Worm (Caenorhabditis elegans): Measurements from ENCODE around the gene srz-6.

The srz-6 gene

DNA sequence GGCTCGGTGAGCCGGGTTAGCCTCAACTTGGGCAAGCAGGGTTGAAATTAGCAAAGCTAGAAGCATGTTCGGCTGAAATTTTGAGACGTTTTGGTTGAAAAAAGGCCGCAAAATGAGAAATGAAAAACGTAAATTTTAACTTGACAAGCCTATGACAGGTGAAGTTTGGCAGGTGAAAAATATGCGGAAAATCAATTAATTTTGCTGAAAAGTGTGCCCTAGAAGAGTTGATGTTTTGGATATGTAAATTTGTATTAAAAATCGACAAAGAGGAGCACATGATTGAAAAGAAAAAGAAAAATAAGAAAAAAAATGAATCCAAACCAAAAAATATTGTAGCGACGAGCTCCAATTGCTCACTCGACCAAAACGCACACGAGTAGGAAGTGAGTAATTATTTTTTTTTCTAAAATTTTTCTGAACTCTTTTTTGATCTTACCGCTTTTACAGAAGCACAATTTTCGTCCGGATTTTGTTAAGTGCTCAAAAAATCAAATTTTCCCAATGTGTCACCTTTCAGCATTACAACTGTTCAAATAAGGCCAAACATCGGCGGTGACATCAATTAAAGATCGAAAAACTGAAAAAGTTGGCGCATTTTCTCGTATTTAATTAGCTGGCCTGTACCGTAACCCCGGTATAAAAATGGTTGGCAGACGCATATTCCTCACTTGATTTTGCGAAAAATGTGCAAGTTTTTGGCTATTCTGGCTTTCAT, 20.7 kb upstream of the srz-6 start, which contains the start of the genes F15A4.5 and phat-8:
F15A4.5 (minus strand) TSS at position 101 of the 718 bp plus-strand sequence.
phat-8 (plus strand) TSS at position 668 of the 718 bp plus-strand sequence.
- TF ChIP-seq lin-39 (tag; optimal IDR thresholded peaks at IDR 0.05) (no peak), ceh-16 (tag; optimal IDR thresholded peaks at IDR 0.05) (no peak), hmg-11 (tag; optimal IDR thresholded peaks at IDR 0.05) (no peak), nhr-25 (tag; optimal IDR thresholded peaks at IDR 0.05) (no peak), nhr-28 (tag; optimal IDR thresholded peaks at IDR 0.05) (no peak), fos-1 (tag; optimal IDR thresholded peaks at IDR 0.05) (no peak)

ce11 chrII:12473406-12473805, 18.6 kb upstream of the srz-6 start, which contains the start of gene srg-17:
TSS of gene srg-17 (plus strand) at chrII:12473706.
- TF ChIP-seq ztf-4 (tag; optimal IDR thresholded peaks at IDR 0.05) (no peak), lin-39 (tag; optimal IDR thresholded peaks at IDR 0.05) (no peak), sea-2 (GFP tag; optimal IDR thresholded peaks at IDR 0.05) (no peak), nhr-12 (tag; optimal IDR thresholded peaks at IDR 0.05) (no peak)

DNA sequence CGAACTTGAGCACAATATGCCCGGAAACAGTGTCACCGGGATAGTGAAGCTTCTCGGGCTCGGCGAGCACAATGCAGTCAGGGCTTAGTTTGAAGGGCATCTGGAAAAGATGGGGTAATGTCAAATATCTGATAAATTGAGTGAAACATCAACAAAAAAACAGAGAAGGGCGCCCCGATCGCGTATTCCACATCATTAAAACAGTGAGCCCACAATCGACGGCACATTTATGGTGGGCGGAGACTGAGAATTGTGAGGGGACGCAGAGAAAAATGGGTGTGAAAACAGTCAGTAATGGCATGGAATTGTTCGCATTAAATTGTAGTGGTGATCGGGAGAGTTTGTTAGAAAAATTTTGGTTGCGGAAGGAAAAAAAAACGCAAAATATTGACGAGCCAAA, 11.2 kb upstream of the srz-6 start, which contains the start of gene arrd-9:
arrd-9 (minus strand) TSS at position 101 of the 400 bp plus-strand sequence.
- TF ChIP-seq eor-1 (tag; optimal IDR thresholded peaks at IDR 0.05), result no peak
- no peak for TF ChIP-seq aly-2 (tag; optimal IDR thresholded peaks at IDR 0.05)
- no peak for TF ChIP-seq nhr-77 (tag; optimal IDR thresholded peaks at IDR 0.05)
- TF ChIP-seq lsy-12 (tag; optimal IDR thresholded peaks at IDR 0.05), result no peak
- no peak for TF ChIP-seq lin-15B (tag; optimal IDR thresholded peaks at IDR 0.05)
- no peak for TF ChIP-seq ztf-4 (tag; optimal IDR thresholded peaks at IDR 0.05)
- TF ChIP-seq ama-1 (optimal IDR thresholded peaks at IDR 0.05), result no peak
- TF ChIP-seq elt-1 (tag; optimal IDR thresholded peaks at IDR 0.05), result no peak
- TF ChIP-seq egl-5 (tag; optimal IDR thresholded peaks at IDR 0.05), result no peak
- TF ChIP-seq pha-4 (tag; optimal IDR thresholded peaks at IDR 0.05), result no peak
- no peak for TF ChIP-seq snpc-4 (tag; optimal IDR thresholded peaks at IDR 0.05)
- no peak for TF ChIP-seq elt-2 (tag; optimal IDR thresholded peaks at IDR 0.05)
- no peak for TF ChIP-seq fkh-2 (tag; optimal IDR thresholded peaks at IDR 0.05)
- TF ChIP-seq nhr-11 (tag; optimal IDR thresholded peaks at IDR 0.05), result no peak
- no peak for TF ChIP-seq unc-39 (tag; optimal IDR thresholded peaks at IDR 0.05)
- TF ChIP-seq nfya-1 (tag; optimal IDR thresholded peaks at IDR 0.05; ENCODE audit: insufficient read depth), result no peak
- TF ChIP-seq nhr-76 (tag; optimal IDR thresholded peaks at IDR 0.05), result no peak
- no peak for TF ChIP-seq elt-3 (tag; optimal IDR thresholded peaks at IDR 0.05)

- TF ChIP-seq unc-39 (tag; optimal IDR thresholded peaks at IDR 0.05), result no peak
- TF ChIP-seq ceh-82 (tag; optimal IDR thresholded peaks at IDR 0.05), result no peak
- no peak for TF ChIP-seq nhr-23 (tag; optimal IDR thresholded peaks at IDR 0.05)
- TF ChIP-seq snpc-4 (tag; optimal IDR thresholded peaks at IDR 0.05), result no peak
- TF ChIP-seq mdl-1 (tag; optimal IDR thresholded peaks at IDR 0.05), result no peak
- no peak for TF ChIP-seq hmg-11 (tag; optimal IDR thresholded peaks at IDR 0.05)
- no peak for TF ChIP-seq lsy-12 (tag; optimal IDR thresholded peaks at IDR 0.05)
- no peak for TF ChIP-seq skn-1 (tag; optimal IDR thresholded peaks at IDR 0.05)
- TF ChIP-seq pha-4 (tag; optimal IDR thresholded peaks at IDR 0.05), result no peak
- no peak for TF ChIP-seq nhr-77 (tag; optimal IDR thresholded peaks at IDR 0.05)
Measured at ce11 chrII:12481645-12482044, 10.4 kb upstream of the srz-6 start.

- TF ChIP-seq snpc-4 (tag; optimal IDR thresholded peaks at IDR 0.05) (no peak), tbx-2 (tag; optimal IDR thresholded peaks at IDR 0.05) (no peak), nhr-67 (tag; optimal IDR thresholded peaks at IDR 0.05) (no peak), R02D3.7 (tag; optimal IDR thresholded peaks at IDR 0.05) (no peak), nhr-12 (tag; optimal IDR thresholded peaks at IDR 0.05) (no peak), fkh-10 (GFP tag; optimal IDR thresholded peaks at IDR 0.05) (no peak), nhr-23 (tag; optimal IDR thresholded peaks at IDR 0.05) (no peak), ama-1 (optimal IDR thresholded peaks at IDR 0.05) (no peak), ceh-82 (tag; optimal IDR thresholded peaks at IDR 0.05) (no peak), nhr-76 (tag; optimal IDR thresholded peaks at IDR 0.05) (no peak), nfya-1 (tag; optimal IDR thresholded peaks at IDR 0.05; ENCODE audit: insufficient read depth) (no peak), elt-2 (tag; optimal IDR thresholded peaks at IDR 0.05) (no peak), nhr-77 (tag; optimal IDR thresholded peaks at IDR 0.05) (no peak), mml-1 (tag; optimal IDR thresholded peaks at IDR 0.05) (no peak), ceh-28 (tag; optimal IDR thresholded peaks at IDR 0.05) (no peak), nhr-237 (tag; optimal IDR thresholded peaks at IDR 0.05) (no peak), lin-15B (tag; optimal IDR thresholded peaks at IDR 0.05) (no peak), ztf-4 (tag; optimal IDR thresholded peaks at IDR 0.05) (no peak), zag-1 (tag; optimal IDR thresholded peaks at IDR 0.05) (no peak)
Measured at ce11 chrII:12482622-12483021, 9.4 kb upstream of the srz-6 start, which contains the start of gene fbxb-102. TSS of gene fbxb-102 (plus strand) at chrII:12482922.
